Fruit fly (Drosophila melanogaster): ENCODE data around the gene Dhc16F.

The Dhc16F gene

DNA sequence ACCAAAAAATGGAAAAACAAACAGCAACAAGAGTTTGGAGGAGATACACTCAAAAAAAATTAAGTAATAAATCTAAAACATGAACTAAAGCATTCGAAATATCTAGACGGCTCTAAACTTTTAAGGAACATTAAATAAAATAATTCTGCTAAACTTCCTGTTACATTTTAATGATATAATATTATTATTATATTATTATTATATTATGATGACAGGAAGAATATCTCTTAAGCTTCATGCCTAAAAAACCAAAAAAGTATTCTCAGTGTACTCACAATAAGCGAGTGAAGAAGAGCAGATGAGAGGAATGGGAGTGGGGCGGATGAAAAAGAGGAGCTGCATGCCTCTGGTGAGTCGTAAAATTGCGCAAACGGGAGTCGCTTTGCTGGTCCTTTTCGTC lies 6.2 kb upstream of the Dhc16F start (continued):
- TF ChIP-seq salm (tag; optimal IDR thresholded peaks at IDR 0.05) (no peak), Tbp (GFP tag; optimal IDR thresholded peaks at IDR 0.05) (no peak), gem (tag; optimal IDR thresholded peaks at IDR 0.05) (peak; percentile 32), Hand (GFP tag; optimal IDR thresholded peaks at IDR 0.05) (peak; percentile 39), CG14441 (GFP tag; IDR thresholded peaks at IDR 0.05) (no peak), CG7556 (GFP tag; optimal IDR thresholded peaks at IDR 0.05) (peak; percentile 43), Fer3 (tag; optimal IDR thresholded peaks at IDR 0.05) (no peak), CG4730 (GFP tag; IDR thresholded peaks at IDR 0.05) (no peak), Jarid2 (GFP tag; optimal IDR thresholded peaks at IDR 0.05) (no peak)

DNA sequence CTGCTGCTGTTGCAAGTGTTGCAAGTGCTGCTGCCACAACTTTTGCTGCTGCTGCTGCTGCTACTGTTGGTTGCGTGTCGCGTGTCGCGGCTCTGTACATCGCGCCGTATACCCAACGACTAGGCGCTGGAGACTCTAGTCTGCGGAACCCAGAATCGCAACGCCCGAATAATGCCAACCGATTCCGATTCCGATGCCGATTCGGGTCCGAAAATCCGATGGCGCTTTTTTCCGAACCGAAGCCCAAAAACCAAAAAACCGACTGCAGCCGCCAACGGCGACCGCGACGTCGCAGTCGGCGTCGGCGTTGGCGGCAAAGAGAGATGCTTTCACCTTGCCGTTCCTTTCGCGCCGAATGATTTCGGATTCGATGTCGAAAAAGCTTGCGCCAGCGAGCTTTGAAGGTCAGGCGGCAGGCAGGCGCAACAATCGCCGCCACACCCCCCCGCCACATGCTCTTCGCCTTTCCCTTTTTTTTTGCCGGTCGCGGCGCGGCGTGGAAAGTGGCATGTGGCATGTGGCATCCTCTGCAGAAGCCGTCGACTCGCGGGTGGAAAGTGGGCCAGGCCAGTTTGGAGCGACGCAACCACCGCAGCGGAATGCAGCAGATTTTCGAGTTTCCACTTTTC lies 1.0 kb upstream of the Dhc16F start, which contains the start of gene Sh:
Gene Sh (minus strand): TSS at position 104 of the 629 bp plus-strand sequence.
- TF ChIP-seq eyg (GFP tag; optimal IDR thresholded peaks at IDR 0.05): no peak
- TF ChIP-seq CG13296 (GFP tag; optimal IDR thresholded peaks at IDR 0.05): no peak
- TF ChIP-seq CTCF (GFP tag; optimal IDR thresholded peaks at IDR 0.05): peak; percentile 38
- TF ChIP-seq Bteb2 (GFP tag; optimal IDR thresholded peaks at IDR 0.05): no peak
- no peak for TF ChIP-seq exex (tag; optimal IDR thresholded peaks at IDR 0.05)
- TF ChIP-seq Fer2 (tag; optimal IDR thresholded peaks at IDR 0.05): no peak
- no peak for TF ChIP-seq D19B (GFP tag; optimal IDR thresholded peaks at IDR 0.05)
- no peak for TF ChIP-seq Ravus (GFP tag; IDR thresholded peaks at IDR 0.05)
- no peak for TF ChIP-seq C15 (GFP tag; IDR thresholded peaks at IDR 0.05)
- no peak for TF ChIP-seq bbx (GFP tag; IDR thresholded peaks at IDR 0.05; ENCODE audit: partially characterized antibody)
- TF ChIP-seq Adf1 (GFP tag; IDR thresholded peaks at IDR 0.05): peak; percentile 94
- TF ChIP-seq NfI (GFP tag; optimal IDR thresholded peaks at IDR 0.05): no peak
- no peak for TF ChIP-seq Vsx1 (GFP tag; optimal IDR thresholded peaks at IDR 0.05)
- no peak for TF ChIP-seq CG4424 (GFP tag; optimal IDR thresholded peaks at IDR 0.05)
- no peak for TF ChIP-seq CHES-1-like (GFP tag; optimal IDR thresholded peaks at IDR 0.05)
- TF ChIP-seq ftz-f1 (GFP tag; optimal IDR thresholded peaks at IDR 0.05): peak; percentile 59
- TF ChIP-seq H15 (GFP tag; IDR thresholded peaks at IDR 0.05): no peak
- TF ChIP-seq CG1603 (tag; optimal IDR thresholded peaks at IDR 0.05): no peak
- no peak for TF ChIP-seq Optix (GFP tag; IDR thresholded peaks at IDR 0.05)
- TF ChIP-seq crol (GFP tag; IDR thresholded peaks at IDR 0.05): peak; percentile 78
- TF ChIP-seq NC2α (GFP tag; optimal IDR thresholded peaks at IDR 0.05): no peak
- no peak for TF ChIP-seq Dip3 (GFP tag; optimal IDR thresholded peaks at IDR 0.05)
- no peak for TF ChIP-seq CG43689 (GFP tag; IDR thresholded peaks at IDR 0.05)
- no peak for TF ChIP-seq CG2202 (tag; optimal IDR thresholded peaks at IDR 0.05)
- no peak for TF ChIP-seq Blimp-1 (GFP tag; optimal IDR thresholded peaks at IDR 0.05)
- TF ChIP-seq CG18619 (GFP tag; optimal IDR thresholded peaks at IDR 0.05): no peak
- no peak for TF ChIP-seq CG16813 (GFP tag; IDR thresholded peaks at IDR 0.05; ENCODE audit: partially characterized antibody)
- TF ChIP-seq Doc3 (GFP tag; IDR thresholded peaks at IDR 0.05; ENCODE audit: partially characterized antibody): no peak
- TF ChIP-seq z (GFP tag; IDR thresholded peaks at IDR 0.05): no peak
- no peak for TF ChIP-seq E2f1 (GFP tag; IDR thresholded peaks at IDR 0.05)
- no peak for TF ChIP-seq CG30020 (tag; optimal IDR thresholded peaks at IDR 0.05)
- TF ChIP-seq YL-1 (GFP tag; optimal IDR thresholded peaks at IDR 0.05): no peak
- no peak for TF ChIP-seq Dip2 (GFP tag; IDR thresholded peaks at IDR 0.05)
- peak; percentile 11; the same call in 1 of the 2 replicates for TF ChIP-seq E2f2 (GFP tag; IDR thresholded peaks at IDR 0.05)
- no peak for TF ChIP-seq CG13624 (GFP tag; optimal IDR thresholded peaks at IDR 0.05)
- no peak for TF ChIP-seq Hand (GFP tag; optimal IDR thresholded peaks at IDR 0.05)
- TF ChIP-seq CG13894 (tag; optimal IDR thresholded peaks at IDR 0.05): peak; percentile 99
- TF ChIP-seq Deaf1 (tag; optimal IDR thresholded peaks at IDR 0.05): peak; percentile 96
- no peak for TF ChIP-seq CG6175 (GFP tag; IDR thresholded peaks at IDR 0.05)
- TF ChIP-seq Gsc (GFP tag; IDR thresholded peaks at IDR 0.05): no peak
- no peak for TF ChIP-seq Dad (GFP tag; optimal IDR thresholded peaks at IDR 0.05)
- no peak for TF ChIP-seq sob (GFP tag; IDR thresholded peaks at IDR 0.05)
- peak; percentile 95 for TF ChIP-seq scrt (GFP tag; optimal IDR thresholded peaks at IDR 0.05)
